Worm (Caenorhabditis elegans) whole organism, late embryonic: ENCODE measurements around the gene dhhc-13.

ENCODE experiments used
- F13H6.1 ChIP-seq: sonication (generic microtip); optimal IDR thresholded peaks from 2 replicates; lab custom pipeline; 2016; ENCODE audit warnings: missing genetic modification characterization, missing compliant biosample characterization
- Y22D7AL.16 ChIP-seq: sonication (generic microtip); optimal IDR thresholded peaks from 2 replicates; lab custom pipeline; 2016; ENCODE audit warnings: missing genetic modification characterization, missing compliant biosample characterization
- ahr-1 ChIP-seq: sonication (generic microtip); optimal IDR thresholded peaks from 2 replicates; lab custom pipeline; 2016; ENCODE audit warnings: missing genetic modification characterization, missing compliant biosample characterization
- ama-1 ChIP-seq: fragments of 150-350 bp; optimal IDR thresholded peaks from 2 replicates; lab custom pipeline; 2014
- ceh-24 ChIP-seq: sonication (generic microtip); optimal IDR thresholded peaks from 2 replicates; lab custom pipeline; 2016; ENCODE audit warnings: mild to moderate bottlenecking, missing genetic modification characterization, missing compliant biosample characterization
- ceh-31 ChIP-seq: sonication (generic microtip); optimal IDR thresholded peaks from 2 replicates; lab custom pipeline; 2016; ENCODE audit warnings: missing genetic modification characterization, missing compliant biosample characterization
- ceh-34 ChIP-seq: sonication (generic microtip); optimal IDR thresholded peaks from 2 replicates; lab custom pipeline; 2016; ENCODE audit warnings: mild to moderate bottlenecking, missing genetic modification characterization, missing compliant biosample characterization
- ceh-45 ChIP-seq: fragments of 200-800 bp; sonication (Bioruptor generic); IDR thresholded peaks from 2 replicates; pipeline ENCODE4 v1.3.6; 2022; ENCODE audit warnings: missing genetic modification reagents, missing genetic modification characterization, missing compliant biosample characterization
- ceh-48 ChIP-seq: sonication (generic microtip); optimal IDR thresholded peaks from 2 replicates; lab custom pipeline; 2016; ENCODE audit warnings: missing genetic modification characterization, inconsistent platforms, missing compliant biosample characterization
- ceh-6 ChIP-seq: fragments of 200-800 bp; sonication (Bioruptor generic); optimal IDR thresholded peaks from 2 replicates; lab custom pipeline; 2018; ENCODE audit warnings: mild to moderate bottlenecking, missing genetic modification characterization, missing compliant biosample characterization
- ceh-9 ChIP-seq: sonication (generic microtip); optimal IDR thresholded peaks from 2 replicates; lab custom pipeline; 2016; ENCODE audit warnings: mild to moderate bottlenecking, missing genetic modification characterization, inconsistent platforms, missing compliant biosample characterization
- dmd-4 ChIP-seq: sonication (generic microtip); optimal IDR thresholded peaks from 2 replicates; lab custom pipeline; 2016; ENCODE audit warnings: borderline replicate concordance, missing genetic modification characterization, missing compliant biosample characterization
- dve-1 ChIP-seq: sonication (generic microtip); optimal IDR thresholded peaks from 2 replicates; lab custom pipeline; 2017; ENCODE audit warnings: antibody characterized with exemption, mild to moderate bottlenecking, missing genetic modification characterization, missing compliant biosample characterization
- elt-2 ChIP-seq: sonication (generic microtip); optimal IDR thresholded peaks from 2 replicates; lab custom pipeline; 2016; ENCODE audit warnings: missing genetic modification reagents, missing genetic modification characterization, missing compliant biosample characterization
- ets-4 ChIP-seq: sonication (generic microtip); optimal IDR thresholded peaks from 2 replicates; lab custom pipeline; 2016; ENCODE audit warnings: missing genetic modification characterization, missing compliant biosample characterization
- fkh-10 ChIP-seq: fragments of 150-350 bp; optimal IDR thresholded peaks from 2 replicates; lab custom pipeline; 2014; ENCODE audit warnings: missing biosample characterization, missing genetic modification reagents, missing genetic modification characterization
- hlh-8 ChIP-seq: sonication (generic microtip); optimal IDR thresholded peaks from 2 replicates; lab custom pipeline; 2016; ENCODE audit warnings: missing genotype, missing genetic modification characterization, missing compliant biosample characterization
- lin-11 ChIP-seq: fragments of 200-800 bp; sonication (Bioruptor generic); optimal IDR thresholded peaks from 2 replicates; lab custom pipeline; 2018; ENCODE audit warnings: mild to moderate bottlenecking, missing genetic modification characterization, missing compliant biosample characterization
- nfya-1 ChIP-seq: sonication (generic microtip); optimal IDR thresholded peaks from 2 replicates; lab custom pipeline; 2017; ENCODE audit warnings: missing genetic modification characterization, mild to moderate bottlenecking, missing compliant biosample characterization, antibody characterized with exemption, moderate library complexity
- nhr-232 ChIP-seq: sonication (generic microtip); optimal IDR thresholded peaks from 2 replicates; lab custom pipeline; 2016; ENCODE audit warnings: missing genetic modification characterization, missing compliant biosample characterization
- npax-4 ChIP-seq: sonication (generic microtip); optimal IDR thresholded peaks from 2 replicates; lab custom pipeline; 2016; ENCODE audit warnings: missing genetic modification characterization, missing compliant biosample characterization
- pat-9 ChIP-seq: fragments of 200-800 bp; sonication (Bioruptor generic); optimal IDR thresholded peaks from 2 replicates; lab custom pipeline; 2018; ENCODE audit warnings: mild to moderate bottlenecking, missing genetic modification characterization, moderate library complexity, missing compliant biosample characterization
- pax-1 ChIP-seq: fragments of 150-350 bp; optimal IDR thresholded peaks from 2 replicates; lab custom pipeline; 2014; ENCODE audit warnings: missing biosample characterization, missing genetic modification characterization
- pha-2 ChIP-seq: sonication (generic microtip); optimal IDR thresholded peaks from 2 replicates; lab custom pipeline; 2017; ENCODE audit warnings: mild to moderate bottlenecking, missing genetic modification characterization, missing compliant biosample characterization
- pros-1 ChIP-seq: fragments of 150-350 bp; optimal IDR thresholded peaks from 2 replicates; lab custom pipeline; 2014; ENCODE audit warnings: missing biosample characterization, missing genetic modification reagents, missing genetic modification characterization
- sox-2 ChIP-seq: fragments of 200-800 bp; sonication (Bioruptor generic); IDR thresholded peaks from 2 replicates; pipeline ENCODE4 v1.3.6; 2022; ENCODE audit warnings: missing genetic modification reagents, missing genetic modification characterization, missing compliant biosample characterization
- sox-4 ChIP-seq: sonication (generic microtip); optimal IDR thresholded peaks from 2 replicates; lab custom pipeline; 2017; ENCODE audit warnings: mild to moderate bottlenecking, missing genetic modification characterization, inconsistent platforms, missing compliant biosample characterization
- syd-9 ChIP-seq: sonication (generic microtip); optimal IDR thresholded peaks from 2 replicates; lab custom pipeline; 2016; ENCODE audit warnings: mild to moderate bottlenecking, missing genetic modification characterization, moderate library complexity, missing compliant biosample characterization
- ttx-3 ChIP-seq: sonication (generic microtip); optimal IDR thresholded peaks from 2 replicates; lab custom pipeline; 2016; ENCODE audit warnings: missing genetic modification reagents, missing genetic modification characterization, missing compliant biosample characterization
- unc-3 ChIP-seq, 2 experiments: fragments of 200-800 bp in 1 of 2; sonication (Bioruptor generic) in 1 of 2; sonication (generic microtip) in 1 of 2; conservative IDR thresholded peaks in 1 of 2; optimal IDR thresholded peaks in 1 of 2; 2 replicates each; pipeline versions ENCODE4 v1.3.6 to Lab custom; 2016 to 2022; ENCODE audit warnings: missing compliant biosample characterization in 2 of 2, missing genetic modification characterization in 2 of 2, missing genetic modification reagents in 1 of 2
- unc-42 ChIP-seq: sonication (generic microtip); optimal IDR thresholded peaks from 2 replicates; lab custom pipeline; 2016; ENCODE audit warnings: missing genotype, missing genetic modification characterization, missing compliant biosample characterization
- zip-5 ChIP-seq: sonication (generic microtip); optimal IDR thresholded peaks from 2 replicates; lab custom pipeline; 2016; ENCODE audit warnings: missing genetic modification characterization, missing compliant biosample characterization

dhhc-13 gene

DNA sequence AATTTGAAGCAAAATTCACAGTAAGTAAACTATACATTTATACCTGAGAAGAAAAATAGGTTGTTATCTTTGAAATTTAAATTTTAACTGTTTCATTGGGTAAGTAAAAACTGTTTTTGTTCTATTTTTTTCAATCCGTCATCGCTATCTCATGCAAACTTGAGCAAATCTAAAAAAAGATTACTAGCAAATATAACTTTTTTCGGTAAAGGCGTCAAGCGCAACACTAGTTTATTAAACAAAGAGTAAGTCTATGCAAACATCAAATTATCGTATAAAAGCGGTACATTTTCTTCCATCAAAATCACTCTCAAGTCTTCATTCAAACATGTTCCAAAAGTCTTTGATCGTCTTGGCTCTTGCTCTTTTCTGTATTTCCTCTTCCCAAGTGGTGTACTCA is 21.9 kb upstream of the dhhc-13 start, which contains the start of gene nspb-6:
Gene nspb-6 (plus strand): TSS at position 301 of the 400 bp plus-strand sequence.
- TF ChIP-seq nhr-232 (no peak), pax-1 (tag; lab: Kevin White, UChicago) (no peak), ceh-24 (tag; lab: Kevin White, UChicago) (no peak), ceh-48 (tag; lab: Kevin White, UChicago) (no peak), ceh-45 (GFP tag; lab: Robert Waterston, UW) (no peak), fkh-10 (GFP tag; lab: Kevin White, UChicago) (no peak), pat-9 (tag; lab: Kevin White, UChicago) (no peak), ceh-6 (GFP tag; lab: Kevin White, UChicago) (no peak), syd-9 (tag; lab: Kevin White, UChicago) (no peak), sox-2 (no peak), ceh-34 (tag; lab: Kevin White, UChicago) (no peak), dve-1 (tag; lab: Kevin White, UChicago) (no peak), npax-4 (tag; lab: Kevin White, UChicago) (no peak), lin-11 (tag; lab: Kevin White, UChicago) (no peak), ahr-1 (tag; lab: Kevin White, UChicago) (no peak)
- TF ChIP-seq, all 69 proteins: peak for 0

DNA sequence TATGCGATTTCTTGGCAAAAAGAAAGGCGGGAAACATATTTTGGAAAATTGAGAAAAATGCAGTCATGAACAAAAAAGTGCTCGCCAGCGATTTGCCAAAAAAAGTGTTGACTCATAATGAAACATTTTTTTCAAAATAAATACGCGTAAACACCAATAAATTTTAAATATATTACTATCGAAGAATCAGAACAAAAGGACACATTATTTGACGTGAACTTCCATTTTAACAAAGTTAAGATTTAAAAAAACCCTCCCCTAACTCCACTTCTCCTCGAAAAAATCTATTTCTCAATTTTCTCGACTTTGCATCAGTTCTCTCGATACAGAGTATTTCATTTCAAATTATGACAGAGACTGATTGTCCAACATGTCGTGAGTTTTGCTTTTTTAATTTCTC is 20.8 kb upstream of the dhhc-13 start, which contains the start of gene pck-3:
Gene pck-3 (plus strand): TSS at position 301 of the 400 bp plus-strand sequence.
- no peak for TF ChIP-seq pha-2 (tag; lab: Kevin White, UChicago)
- no peak for TF ChIP-seq ceh-9 (tag; lab: Kevin White, UChicago)
- TF ChIP-seq ets-4 (tag; lab: Kevin White, UChicago) = no peak
- TF ChIP-seq ceh-34 (tag; lab: Kevin White, UChicago) = no peak
- TF ChIP-seq ama-1 (lab: Kevin White, UChicago) = no peak
- TF ChIP-seq dmd-4 (tag; lab: Kevin White, UChicago) = no peak
- TF ChIP-seq pros-1 = no peak
- TF ChIP-seq F13H6.1 (tag; lab: Kevin White, UChicago) = no peak
- TF ChIP-seq sox-4 (tag; lab: Kevin White, UChicago) = no peak
- TF ChIP-seq ceh-24 (tag; lab: Kevin White, UChicago) = no peak

DNA sequence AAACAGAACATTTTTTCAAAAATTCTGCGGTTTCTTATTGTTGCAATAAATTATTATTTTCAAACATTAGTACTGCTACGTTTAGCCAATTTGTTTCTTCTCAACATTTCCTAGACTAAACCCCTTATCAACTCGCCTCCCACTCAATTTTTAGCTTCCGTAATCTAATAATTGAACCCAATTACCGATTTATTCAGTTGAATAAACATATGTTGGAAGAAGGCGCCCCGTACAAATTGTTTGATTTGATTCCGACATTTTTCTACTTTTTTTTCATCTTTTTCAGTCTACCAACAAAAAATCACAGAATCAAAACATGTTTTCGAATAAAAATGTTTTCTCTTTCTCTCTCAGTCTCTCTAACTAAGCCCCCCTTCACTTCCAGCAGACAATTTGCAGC is 14.4 kb upstream of the dhhc-13 start:
- TF ChIP-seq ahr-1 (tag; lab: Kevin White, UChicago) = no peak
- TF ChIP-seq fkh-10 (GFP tag; lab: Kevin White, UChicago) = no peak
- TF ChIP-seq hlh-8 (tag; lab: Kevin White, UChicago) = no peak
- TF ChIP-seq elt-2 (tag; lab: Kevin White, UChicago) = no peak
- TF ChIP-seq unc-42 (tag; lab: Kevin White, UChicago) = peak; percentile 85
- no peak for TF ChIP-seq unc-3 (GFP tag; conservative IDR thresholded peaks at IDR 0.05; lab: Robert Waterston, UW)
- TF ChIP-seq unc-3 (tag; optimal IDR thresholded peaks at IDR 0.05; lab: Kevin White, UChicago) = no peak
- TF ChIP-seq, all 69 proteins: peak for 1

DNA sequence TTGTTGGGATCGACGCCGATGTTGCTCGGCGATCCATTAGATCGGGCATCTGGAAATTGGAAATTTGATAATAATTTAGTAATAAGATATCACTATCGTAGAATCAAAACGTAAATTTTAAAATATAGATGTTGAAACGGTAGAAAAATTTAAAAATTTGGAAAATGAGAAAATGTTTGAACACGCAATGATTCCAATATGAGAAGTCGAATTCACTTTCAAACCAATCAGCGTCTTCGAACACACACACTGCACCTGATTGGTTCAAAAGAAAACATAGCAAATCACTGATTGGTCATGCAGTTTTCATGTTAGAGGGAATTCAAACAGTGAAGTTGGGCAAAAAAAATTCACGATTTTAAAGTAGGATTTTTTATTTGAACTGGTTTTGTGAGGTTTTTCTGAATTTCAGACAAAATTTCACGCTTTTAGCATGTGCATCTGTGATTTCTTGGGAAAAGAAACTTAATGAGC is 13.8 kb upstream of the dhhc-13 start, which contains the start of gene H04M03.12:
Gene H04M03.12 (minus strand): TSS at position 51 of the 474 bp plus-strand sequence.
- no peak for TF ChIP-seq ceh-24 (tag; lab: Kevin White, UChicago)
- no peak for TF ChIP-seq zip-5 (tag; lab: Kevin White, UChicago)
- TF ChIP-seq nfya-1 (tag; lab: Kevin White, UChicago) = peak; percentile 53
- no peak for TF ChIP-seq ttx-3 (tag; lab: Kevin White, UChicago)
- no peak for TF ChIP-seq elt-2 (tag; lab: Kevin White, UChicago)
- TF ChIP-seq ceh-9 (tag; lab: Kevin White, UChicago) = no peak
- no peak for TF ChIP-seq Y22D7AL.16 (tag; lab: Kevin White, UChicago)
- no peak for TF ChIP-seq dmd-4 (tag; lab: Kevin White, UChicago)

DNA sequence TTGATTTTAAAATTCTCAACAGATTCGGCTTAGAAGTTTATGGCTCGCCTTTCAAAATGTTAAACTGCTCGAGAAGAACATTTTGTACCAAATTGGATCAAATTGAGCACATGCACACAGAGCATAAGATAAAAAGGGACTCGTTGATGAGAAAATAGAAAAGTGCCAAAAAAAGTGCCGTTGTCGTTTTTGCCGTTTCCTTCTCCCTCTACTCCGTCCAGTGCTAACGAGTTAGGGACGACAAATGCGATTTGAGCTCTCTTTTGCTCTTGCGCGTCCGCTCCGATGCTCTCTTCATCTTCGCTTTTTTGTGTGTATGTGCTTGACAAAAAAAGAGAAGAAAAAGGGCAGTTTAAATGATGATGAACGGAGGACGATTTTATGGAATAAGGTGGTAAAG is 2.0 kb upstream of the dhhc-13 start:
- no peak for TF ChIP-seq ceh-31 (tag; lab: Kevin White, UChicago)
- TF ChIP-seq elt-2 (tag; lab: Kevin White, UChicago) = no peak
- TF ChIP-seq unc-42 (tag; lab: Kevin White, UChicago) = peak; percentile 91
- TF ChIP-seq Y22D7AL.16 (tag; lab: Kevin White, UChicago) = no peak
- no peak for TF ChIP-seq ets-4 (tag; lab: Kevin White, UChicago)
